Worm (Caenorhabditis elegans): ENCODE data around the gene K12B6.9.

DNA sequence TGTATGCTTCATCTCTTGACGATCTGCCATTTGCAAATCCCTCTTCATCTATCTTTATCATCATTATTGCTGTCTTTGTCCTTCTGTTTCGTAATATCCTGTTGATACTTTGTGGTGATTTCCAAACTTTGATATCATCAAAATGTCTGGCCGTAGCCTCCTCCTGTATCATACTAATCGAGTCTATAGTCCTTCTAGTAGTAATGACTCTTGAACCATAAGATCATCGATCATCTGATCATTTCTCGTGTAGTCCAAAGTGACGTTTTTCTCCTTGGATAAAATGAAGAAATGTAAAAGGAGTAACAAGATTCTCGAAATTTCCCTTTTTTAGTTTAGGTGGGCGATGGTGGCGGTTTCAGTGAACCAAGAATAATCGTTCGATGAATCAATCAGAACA lies 26.9 kb upstream of the K12B6.9 start:
- no peak for TF ChIP-seq ama-1 (optimal IDR thresholded peaks at IDR 0.05)
- no peak for TF ChIP-seq ama-1 (GFP tag; optimal IDR thresholded peaks at IDR 0.05)
- TF ChIP-seq unc-130 (GFP tag; optimal IDR thresholded peaks at IDR 0.05) = no peak
- no peak for TF ChIP-seq rcor-1 (GFP tag; IDR thresholded peaks at IDR 0.05)
- TF ChIP-seq F57C9.4 (tag; optimal IDR thresholded peaks at IDR 0.05) = no peak
- no peak for TF ChIP-seq lsl-1 (GFP tag; optimal IDR thresholded peaks at IDR 0.05)
- no peak for TF ChIP-seq ztf-3 (GFP tag; optimal IDR thresholded peaks at IDR 0.05)
